Worm (Caenorhabditis elegans): ENCODE results near the gene F08F8.11.

Gene F08F8.11

ce11 chrIII:7369394-7370024 lies 3.8 kb downstream of the F08F8.11 start:
- TF ChIP-seq tbx-11 (GFP tag; IDR thresholded peaks at IDR 0.05) (0 out of 2 replicates have a peak, but pooled peaks have one; percentile 40), ets-7 (tag; optimal IDR thresholded peaks at IDR 0.05) (no peak)

ce11 chrIII:7370569-7370968 lies 4.9 kb downstream of the F08F8.11 start:
- TF ChIP-seq scrt-1 (GFP tag; IDR thresholded peaks at IDR 0.05), result no peak
- no peak for TF ChIP-seq ceh-13 (GFP tag; optimal IDR thresholded peaks at IDR 0.05)

ce11 chrIII:7373802-7374435 lies 8.2 kb downstream of the F08F8.11 start:
- TF ChIP-seq ets-7 (tag; optimal IDR thresholded peaks at IDR 0.05) (no peak), ceh-13 (GFP tag; optimal IDR thresholded peaks at IDR 0.05) (no peak), F13C5.2 (tag; optimal IDR thresholded peaks at IDR 0.05) (no peak), hmbx-1 (tag; optimal IDR thresholded peaks at IDR 0.05) (no peak), ceh-36 (tag; optimal IDR thresholded peaks at IDR 0.05) (no peak), ama-1 (optimal IDR thresholded peaks at IDR 0.05) (no peak)

ce11 chrIII:7374681-7375271 lies 9.1 kb downstream of the F08F8.11 start, which contains the start of gene mml-1:
Gene mml-1 (minus strand): TSS chrIII:7374731.
- no peak for TF ChIP-seq ama-1 (optimal IDR thresholded peaks at IDR 0.05)
- no peak for TF ChIP-seq scrt-1 (GFP tag; IDR thresholded peaks at IDR 0.05)
- TF ChIP-seq flt-1 (GFP tag; IDR thresholded peaks at IDR 0.05), result no peak
- no peak for TF ChIP-seq hnd-1 (tag; optimal IDR thresholded peaks at IDR 0.05)
- TF ChIP-seq F13C5.2 (tag; optimal IDR thresholded peaks at IDR 0.05), result no peak
- no peak for TF ChIP-seq sea-1 (GFP tag; conservative IDR thresholded peaks at IDR 0.05)
- TF ChIP-seq tbx-11 (GFP tag; IDR thresholded peaks at IDR 0.05), result no peak
- no peak for TF ChIP-seq ceh-13 (GFP tag; optimal IDR thresholded peaks at IDR 0.05)
- TF ChIP-seq hmbx-1 (tag; optimal IDR thresholded peaks at IDR 0.05), result no peak
- no peak for TF ChIP-seq ets-7 (tag; optimal IDR thresholded peaks at IDR 0.05)
- no peak for TF ChIP-seq pes-1 (GFP tag; IDR thresholded peaks at IDR 0.05)
- no peak for TF ChIP-seq tbx-37 (GFP tag; conservative IDR thresholded peaks at IDR 0.05)
- no peak for TF ChIP-seq hmg-4 (GFP tag; optimal IDR thresholded peaks at IDR 0.05)
- no peak for TF ChIP-seq ceh-36 (tag; optimal IDR thresholded peaks at IDR 0.05)
- no peak for TF ChIP-seq B0310.2 (tag; optimal IDR thresholded peaks at IDR 0.05)
- no peak for TF ChIP-seq aly-1 (tag; optimal IDR thresholded peaks at IDR 0.05)
- no peak for TF ChIP-seq tra-4 (tag; optimal IDR thresholded peaks at IDR 0.05)

ce11 chrIII:7375434-7375833 lies 9.7 kb downstream of the F08F8.11 start:
- no peak for TF ChIP-seq tbx-37 (GFP tag; conservative IDR thresholded peaks at IDR 0.05)
- TF ChIP-seq pes-1 (GFP tag; IDR thresholded peaks at IDR 0.05), result no peak
- TF ChIP-seq hnd-1 (tag; optimal IDR thresholded peaks at IDR 0.05), result no peak
- no peak for TF ChIP-seq tbx-11 (GFP tag; IDR thresholded peaks at IDR 0.05)
- no peak for TF ChIP-seq F13C5.2 (tag; optimal IDR thresholded peaks at IDR 0.05)

- TF ChIP-seq hmg-4 (GFP tag; optimal IDR thresholded peaks at IDR 0.05) (peak; percentile 86), tra-4 (tag; optimal IDR thresholded peaks at IDR 0.05) (no peak)
Measured at ce11 chrIII:7376143-7376802, 10.6 kb downstream of the F08F8.11 start.

- no peak for TF ChIP-seq ama-1 (optimal IDR thresholded peaks at IDR 0.05)
- TF ChIP-seq hmg-4 (GFP tag; optimal IDR thresholded peaks at IDR 0.05), result peak; percentile 15
Measured at ce11 chrIII:7378522-7378921, 12.8 kb downstream of the F08F8.11 start.

- no peak for TF ChIP-seq B0310.2 (tag; optimal IDR thresholded peaks at IDR 0.05)
- no peak for TF ChIP-seq ceh-13 (GFP tag; optimal IDR thresholded peaks at IDR 0.05)
- TF ChIP-seq tra-4 (tag; optimal IDR thresholded peaks at IDR 0.05), result no peak
- TF ChIP-seq ceh-36 (tag; optimal IDR thresholded peaks at IDR 0.05), result no peak
- no peak for TF ChIP-seq ama-1 (optimal IDR thresholded peaks at IDR 0.05)
- no peak for TF ChIP-seq tbx-11 (GFP tag; IDR thresholded peaks at IDR 0.05)
Measured at ce11 chrIII:7378945-7379344, 13.2 kb downstream of the F08F8.11 start, which contains the start of gene T20B12.7. Gene T20B12.7 (minus strand): TSS chrIII:7379045.

ce11 chrIII:7380120-7380519 lies 14.4 kb downstream of the F08F8.11 start:
- no peak for TF ChIP-seq flt-1 (GFP tag; IDR thresholded peaks at IDR 0.05)
- no peak for TF ChIP-seq ama-1 (optimal IDR thresholded peaks at IDR 0.05)
- TF ChIP-seq B0310.2 (tag; optimal IDR thresholded peaks at IDR 0.05), result no peak
- no peak for TF ChIP-seq hmbx-1 (tag; optimal IDR thresholded peaks at IDR 0.05)
- TF ChIP-seq hnd-1 (tag; optimal IDR thresholded peaks at IDR 0.05), result no peak
- no peak for TF ChIP-seq pes-1 (GFP tag; IDR thresholded peaks at IDR 0.05)
- no peak for TF ChIP-seq scrt-1 (GFP tag; IDR thresholded peaks at IDR 0.05)

Measured in whole organism, early embryonic.